Fruit fly (Drosophila melanogaster): Measurements from ENCODE around the gene REPTOR-BP.

REPTOR-BP gene

dm6 chr2L:10276846-10277245 is 12.9 kb downstream of the REPTOR-BP start (continued):
- no peak for TF ChIP-seq CG3726 (GFP tag; IDR thresholded peaks at IDR 0.05)
- no peak for TF ChIP-seq ATbp (GFP tag; optimal IDR thresholded peaks at IDR 0.05)
- TF ChIP-seq Dad (GFP tag; optimal IDR thresholded peaks at IDR 0.05) = peak; percentile 7
- TF ChIP-seq tio (GFP tag; optimal IDR thresholded peaks at IDR 0.05) = no peak
- no peak for TF ChIP-seq CG6175 (GFP tag; IDR thresholded peaks at IDR 0.05)
- no peak for TF ChIP-seq B-H2 (GFP tag; optimal IDR thresholded peaks at IDR 0.05)
- no peak for TF ChIP-seq Fer1 (GFP tag; optimal IDR thresholded peaks at IDR 0.05)
- TF ChIP-seq Aef1 (GFP tag; IDR thresholded peaks at IDR 0.05) = no peak
- no peak for TF ChIP-seq pnt (GFP tag; optimal IDR thresholded peaks at IDR 0.05)
- no peak for TF ChIP-seq CG7745 (tag; optimal IDR thresholded peaks at IDR 0.05)
- no peak for TF ChIP-seq Ets97D (GFP tag; optimal IDR thresholded peaks at IDR 0.05)
- TF ChIP-seq CG7928 (GFP tag; optimal IDR thresholded peaks at IDR 0.05) = no peak
- TF ChIP-seq CG17829 (tag; optimal IDR thresholded peaks at IDR 0.05) = no peak
- TF ChIP-seq H15 (GFP tag; IDR thresholded peaks at IDR 0.05) = no peak
- peak; percentile 46 for TF ChIP-seq CG33213 (GFP tag; optimal IDR thresholded peaks at IDR 0.05)
- TF ChIP-seq repo (GFP tag; optimal IDR thresholded peaks at IDR 0.05) = no peak
- no peak for TF ChIP-seq CG8765 (GFP tag; IDR thresholded peaks at IDR 0.05)
- TF ChIP-seq en (GFP tag; optimal IDR thresholded peaks at IDR 0.05) = peak; percentile 1
- no peak for TF ChIP-seq twi (tag; optimal IDR thresholded peaks at IDR 0.05)
- no peak for TF ChIP-seq CG11696 (GFP tag; IDR thresholded peaks at IDR 0.05)
- TF ChIP-seq nmo (GFP tag; optimal IDR thresholded peaks at IDR 0.05) = no peak
- TF ChIP-seq dm (GFP tag; optimal IDR thresholded peaks at IDR 0.05) = peak; percentile 5
- TF ChIP-seq gce (GFP tag; IDR thresholded peaks at IDR 0.05) = 0 out of 3 replicates have a peak, but pooled peaks have one; percentile 19
- no peak for TF ChIP-seq crc (GFP tag; optimal IDR thresholded peaks at IDR 0.05)
- TF ChIP-seq Rfx (GFP tag; IDR thresholded peaks at IDR 0.05) = no peak
- TF ChIP-seq NC2α (GFP tag; optimal IDR thresholded peaks at IDR 0.05) = no peak
- no peak for TF ChIP-seq ham (GFP tag; IDR thresholded peaks at IDR 0.05)
- no peak for TF ChIP-seq pb (GFP tag; optimal IDR thresholded peaks at IDR 0.05)
- no peak for TF ChIP-seq PHDP (tag; optimal IDR thresholded peaks at IDR 0.05)
- TF ChIP-seq ken (GFP tag; IDR thresholded peaks at IDR 0.05) = 0 out of 3 replicates have a peak, but pooled peaks have one; percentile 46
- peak; percentile 23; the same call in 1 of the 2 replicates for TF ChIP-seq H2.0 (GFP tag; IDR thresholded peaks at IDR 0.05)
- TF ChIP-seq seq (GFP tag; IDR thresholded peaks at IDR 0.05) = no peak
- no peak for TF ChIP-seq pum (GFP tag; optimal IDR thresholded peaks at IDR 0.05)
- TF ChIP-seq ash1 (GFP tag; optimal IDR thresholded peaks at IDR 0.05) = no peak
- TF ChIP-seq Hey (tag; optimal IDR thresholded peaks at IDR 0.05) = no peak
- TF ChIP-seq dysf (GFP tag; IDR thresholded peaks at IDR 0.05) = no peak
- TF ChIP-seq CG11398 (GFP tag; optimal IDR thresholded peaks at IDR 0.05) = no peak
- TF ChIP-seq CG11504 (tag; optimal IDR thresholded peaks at IDR 0.05) = no peak
- TF ChIP-seq Lpt (GFP tag; optimal IDR thresholded peaks at IDR 0.05) = no peak
- TF ChIP-seq CG1529 (GFP tag; optimal IDR thresholded peaks at IDR 0.05) = no peak
- TF ChIP-seq eyg (GFP tag; optimal IDR thresholded peaks at IDR 0.05) = no peak
- no peak for TF ChIP-seq fd3F (GFP tag; optimal IDR thresholded peaks at IDR 0.05)
- TF ChIP-seq CG3163 (GFP tag; optimal IDR thresholded peaks at IDR 0.05) = no peak
- no peak for TF ChIP-seq CG12155 (GFP tag; optimal IDR thresholded peaks at IDR 0.05)
- TF ChIP-seq maf-S (GFP tag; optimal IDR thresholded peaks at IDR 0.05) = no peak
- TF ChIP-seq CG18619 (GFP tag; optimal IDR thresholded peaks at IDR 0.05) = no peak
- no peak for TF ChIP-seq fd96Cb (tag; optimal IDR thresholded peaks at IDR 0.05)
- no peak for TF ChIP-seq Nf-YA (GFP tag; IDR thresholded peaks at IDR 0.05)
- TF ChIP-seq Gug (GFP tag; IDR thresholded peaks at IDR 0.05) = no peak
- no peak for TF ChIP-seq CG30020 (tag; optimal IDR thresholded peaks at IDR 0.05)
- TF ChIP-seq jumu (GFP tag; optimal IDR thresholded peaks at IDR 0.05) = no peak
- no peak for TF ChIP-seq Dip3 (GFP tag; optimal IDR thresholded peaks at IDR 0.05)
- peak; percentile 39 for TF ChIP-seq Xbp1 (GFP tag; optimal IDR thresholded peaks at IDR 0.05)
- TF ChIP-seq CG6254 (GFP tag; optimal IDR thresholded peaks at IDR 0.05) = no peak
